Worm (Caenorhabditis elegans): ENCODE measurements around the gene unc-98.

Gene unc-98

ce11 chrX:7563425-7563824 is 10.0 kb downstream of the unc-98 start (continued):
- no peak for TF ChIP-seq pag-3 (tag; optimal IDR thresholded peaks at IDR 0.05; ENCODE audit: borderline replicate concordance, insufficient read depth)
- no peak for TF ChIP-seq fkh-4 (tag; optimal IDR thresholded peaks at IDR 0.05; ENCODE audit: borderline replicate concordance)

- no peak for TF ChIP-seq pax-3 (tag; optimal IDR thresholded peaks at IDR 0.05)
- no peak for TF ChIP-seq ceh-8 (GFP tag; optimal IDR thresholded peaks at IDR 0.05)
- TF ChIP-seq ceh-82 (tag; optimal IDR thresholded peaks at IDR 0.05) = no peak
- TF ChIP-seq ztf-4 (tag; optimal IDR thresholded peaks at IDR 0.05) = no peak
- no peak for TF ChIP-seq skn-1 (tag; optimal IDR thresholded peaks at IDR 0.05)
- TF ChIP-seq unc-98 (GFP tag; IDR thresholded peaks at IDR 0.05) = no peak
- TF ChIP-seq nhr-12 (tag; optimal IDR thresholded peaks at IDR 0.05) = no peak
- TF ChIP-seq sptf-1 (tag; optimal IDR thresholded peaks at IDR 0.05) = no peak
- no peak for TF ChIP-seq ceh-63 (GFP tag; optimal IDR thresholded peaks at IDR 0.05)
- no peak for TF ChIP-seq unc-62 (GFP tag; optimal IDR thresholded peaks at IDR 0.05)
- TF ChIP-seq dpl-1 (GFP tag; optimal IDR thresholded peaks at IDR 0.05) = no peak
- TF ChIP-seq vab-15 (tag; optimal IDR thresholded peaks at IDR 0.05) = no peak
Observed at ce11 chrX:7562625-7563024, 10.8 kb downstream of the unc-98 start, which contains the start of gene sto-1. sto-1 (plus strand) TSS chrX:7562824.

- TF ChIP-seq skn-1 (tag; optimal IDR thresholded peaks at IDR 0.05) = peak; percentile 18
- no peak for TF ChIP-seq alr-1 (tag; optimal IDR thresholded peaks at IDR 0.05; ENCODE audit: borderline replicate concordance)
- TF ChIP-seq ets-5 (GFP tag; IDR thresholded peaks at IDR 0.05) = no peak
- no peak for TF ChIP-seq aly-2 (tag; optimal IDR thresholded peaks at IDR 0.05)
- TF ChIP-seq nhr-76 (tag; optimal IDR thresholded peaks at IDR 0.05) = no peak
Observed at ce11 chrX:7561972-7562371, 11.4 kb downstream of the unc-98 start.

- no peak for TF ChIP-seq hlh-4 (tag; optimal IDR thresholded peaks at IDR 0.05)
- peak; percentile 43 for TF ChIP-seq elt-2 (tag; optimal IDR thresholded peaks at IDR 0.05)
Observed at ce11 chrX:7558928-7559455, 14.4 kb downstream of the unc-98 start, which contains the start of the genes PDB1.1 and F08C6.5. PDB1.1 (minus strand) TSS chrX:7559085. F08C6.5 (plus strand) TSS chrX:7559405.

- no peak for TF ChIP-seq ces-1 (GFP tag; optimal IDR thresholded peaks at IDR 0.05)
- no peak for TF ChIP-seq jun-1 (tag; optimal IDR thresholded peaks at IDR 0.05)
- no peak for TF ChIP-seq C16A3.4 (tag; optimal IDR thresholded peaks at IDR 0.05)
- peak; percentile 55 for TF ChIP-seq nhr-85 (tag)
- peak in 1 of 6 experiments; percentile 10 for TF ChIP-seq elt-3 (tag; optimal IDR thresholded peaks at IDR 0.05)
Observed at ce11 chrX:7554326-7554725, 19.1 kb downstream of the unc-98 start, which contains the start of gene F46C8.8. F46C8.8 (minus strand) TSS chrX:7554426.

ce11 chrX:7553331-7553730 is 20.1 kb downstream of the unc-98 start:
- peak; percentile 89 for TF ChIP-seq blmp-1 (tag; optimal IDR thresholded peaks at IDR 0.05)
- TF ChIP-seq ceh-82 (tag; optimal IDR thresholded peaks at IDR 0.05) = no peak

- TF ChIP-seq elt-3 (tag; optimal IDR thresholded peaks at IDR 0.05) (peak in 1 of 6 experiments; percentile 51), blmp-1 (tag; optimal IDR thresholded peaks at IDR 0.05) (peak; percentile 63), efl-1 (optimal IDR thresholded peaks at IDR 0.05) (no peak), efl-1 (GFP tag; optimal IDR thresholded peaks at IDR 0.05 in 1 of 2) (peak in 1 of 2 experiments; percentile 90), nhr-85 (tag) (peak; percentile 28), pqm-1 (tag; optimal IDR thresholded peaks at IDR 0.05) (no peak)
Observed at ce11 chrX:7550452-7550851, 23.0 kb downstream of the unc-98 start.

Measured in whole organism, L1 larva.